Fruit fly (Drosophila melanogaster): ENCODE data around the gene erm.

DNA sequence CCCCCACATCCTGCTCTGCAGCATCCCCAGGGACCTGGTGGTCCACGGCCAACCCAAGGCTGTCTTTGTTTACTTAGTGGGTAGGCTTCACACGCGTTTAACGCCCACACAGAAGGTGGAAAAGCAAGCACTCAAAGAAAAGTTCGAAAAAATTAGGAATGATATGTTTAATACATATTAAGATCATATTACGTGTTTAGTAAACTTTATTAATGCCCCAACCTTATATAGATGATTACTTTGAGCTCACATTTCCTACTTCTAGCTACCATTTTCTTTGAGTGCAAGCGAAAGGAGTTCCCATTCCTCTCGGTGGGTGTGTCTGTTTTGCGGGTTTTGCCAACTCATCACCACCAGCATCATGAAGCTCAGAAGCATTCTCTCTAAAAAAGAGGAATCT, 10.7 kb downstream of the erm start:
- no peak for TF ChIP-seq pad (GFP tag; optimal IDR thresholded peaks at IDR 0.05)
- TF ChIP-seq cnc (optimal IDR thresholded peaks at IDR 0.05), result no peak
- TF ChIP-seq Hr96 (GFP tag; optimal IDR thresholded peaks at IDR 0.05), result no peak
- TF ChIP-seq tj (GFP tag; optimal IDR thresholded peaks at IDR 0.05), result no peak
- TF ChIP-seq CG14711 (tag; optimal IDR thresholded peaks at IDR 0.05), result no peak
- TF ChIP-seq CG11617 (GFP tag; optimal IDR thresholded peaks at IDR 0.05), result no peak
- TF ChIP-seq CG7101 (tag; optimal IDR thresholded peaks at IDR 0.05), result no peak
- TF ChIP-seq CG7045 (GFP tag; optimal IDR thresholded peaks at IDR 0.05), result no peak
- TF ChIP-seq CG33017 (tag; optimal IDR thresholded peaks at IDR 0.05), result no peak
- no peak for TF ChIP-seq kay (GFP tag; ENCODE audit: borderline replicate concordance)
- no peak for TF ChIP-seq CG1620 (GFP tag; optimal IDR thresholded peaks at IDR 0.05)
- no peak for TF ChIP-seq bab1 (GFP tag; optimal IDR thresholded peaks at IDR 0.05)
